Fruit fly (Drosophila melanogaster) whole organism, prepupa: ENCODE measurements around the gene KFase.

Experiments used
- CG9139 ChIP-seq: fragments of 200-800 bp; sonication (Bioruptor generic); optimal IDR thresholded peaks from 3 replicates; lab custom pipeline; 2017; ENCODE audit warnings: missing biosample characterization, mild to moderate bottlenecking, missing genetic modification characterization
- salr ChIP-seq, 2 experiments: fragments of 200-800 bp; sonication (Bioruptor generic); optimal IDR thresholded peaks; 3 replicates each; lab custom pipeline; 2016 to 2018; ENCODE audit warnings: missing biosample characterization in 2 of 2, missing genetic modification characterization in 2 of 2, mild to moderate bottlenecking in 1 of 2

- no peak for TF ChIP-seq CG9139 (GFP tag; lab: Kevin White, UChicago)
- TF ChIP-seq salr (GFP tag; optimal IDR thresholded peaks at IDR 0.05; lab: Kevin White, UChicago), result no peak
Observed at dm6 chr2L:6457583-6457982, 31.0 kb downstream of the KFase start.
